Worm (Caenorhabditis elegans) whole organism, late embryonic: ENCODE results near the gene Y50D4B.6.

ENCODE experiments used
- C08G9.2 ChIP-seq: sonication (generic microtip); optimal IDR thresholded peaks from 2 replicates; lab custom pipeline; 2016; ENCODE audit warnings: mild to moderate bottlenecking, missing genetic modification characterization, moderate library complexity, missing compliant biosample characterization
- K09A11.1 ChIP-seq: sonication (generic microtip); optimal IDR thresholded peaks from 2 replicates; lab custom pipeline; 2017; ENCODE audit warnings: antibody characterized with exemption, mild to moderate bottlenecking, missing genetic modification characterization, missing compliant biosample characterization; ENCODE audit not compliant: insufficient read depth
- T23F11.4 ChIP-seq: fragments of 200-800 bp; sonication (Bioruptor generic); optimal IDR thresholded peaks from 2 replicates; lab custom pipeline; 2018; ENCODE audit warnings: mild to moderate bottlenecking, missing genetic modification characterization, missing compliant biosample characterization
- Y22D7AL.16 ChIP-seq: sonication (generic microtip); optimal IDR thresholded peaks from 2 replicates; lab custom pipeline; 2016; ENCODE audit warnings: missing genetic modification characterization, missing compliant biosample characterization
- ama-1 ChIP-seq: fragments of 150-350 bp; optimal IDR thresholded peaks from 2 replicates; lab custom pipeline; 2014
- ceh-18 ChIP-seq: sonication (generic microtip); optimal IDR thresholded peaks from 2 replicates; lab custom pipeline; 2016; ENCODE audit warnings: missing genetic modification characterization, missing compliant biosample characterization
- ceh-19 ChIP-seq: fragments of 200-800 bp; sonication (Bioruptor generic); optimal IDR thresholded peaks from 2 replicates; lab custom pipeline; 2018; ENCODE audit warnings: mild to moderate bottlenecking, missing genetic modification characterization, missing compliant biosample characterization
- ceh-22 ChIP-seq: sonication (generic microtip); optimal IDR thresholded peaks from 2 replicates; lab custom pipeline; 2017; ENCODE audit warnings: missing biosample characterization, missing genetic modification characterization
- ceh-31 ChIP-seq: sonication (generic microtip); optimal IDR thresholded peaks from 2 replicates; lab custom pipeline; 2016; ENCODE audit warnings: missing genetic modification characterization, missing compliant biosample characterization
- ceh-34 ChIP-seq: sonication (generic microtip); optimal IDR thresholded peaks from 2 replicates; lab custom pipeline; 2016; ENCODE audit warnings: mild to moderate bottlenecking, missing genetic modification characterization, missing compliant biosample characterization
- ceh-45 ChIP-seq: fragments of 200-800 bp; sonication (Bioruptor generic); IDR thresholded peaks from 2 replicates; pipeline ENCODE4 v1.3.6; 2022; ENCODE audit warnings: missing genetic modification reagents, missing genetic modification characterization, missing compliant biosample characterization
- che-1 ChIP-seq: sonication (generic microtip); optimal IDR thresholded peaks from 2 replicates; lab custom pipeline; 2016; ENCODE audit warnings: mild to moderate bottlenecking, missing genetic modification characterization, missing compliant biosample characterization
- elt-4 ChIP-seq: sonication (generic microtip); optimal IDR thresholded peaks from 2 replicates; lab custom pipeline; 2016; ENCODE audit warnings: missing genetic modification characterization, missing compliant biosample characterization
- eyg-1 ChIP-seq: sonication (generic microtip); optimal IDR thresholded peaks from 2 replicates; lab custom pipeline; 2016; ENCODE audit warnings: missing genotype, missing genetic modification characterization, missing compliant biosample characterization
- fkh-10 ChIP-seq: fragments of 150-350 bp; optimal IDR thresholded peaks from 2 replicates; lab custom pipeline; 2014; ENCODE audit warnings: missing biosample characterization, missing genetic modification reagents, missing genetic modification characterization
- fkh-6 ChIP-seq: sonication (generic microtip); optimal IDR thresholded peaks from 2 replicates; lab custom pipeline; 2016; ENCODE audit warnings: missing genetic modification characterization, missing compliant biosample characterization
- gmeb-2 ChIP-seq: sonication (generic microtip); optimal IDR thresholded peaks from 2 replicates; lab custom pipeline; 2016; ENCODE audit warnings: missing genetic modification characterization, inconsistent platforms, missing compliant biosample characterization
- hlh-13 ChIP-seq: fragments of 200-800 bp; sonication (Bioruptor generic); optimal IDR thresholded peaks from 2 replicates; lab custom pipeline; 2018; ENCODE audit warnings: mild to moderate bottlenecking, missing genetic modification characterization, missing compliant biosample characterization
- hlh-15 ChIP-seq: sonication (generic microtip); optimal IDR thresholded peaks from 2 replicates; lab custom pipeline; 2016; ENCODE audit warnings: missing genetic modification characterization, missing compliant biosample characterization
- hlh-30 ChIP-seq: sonication (generic microtip); optimal IDR thresholded peaks from 2 replicates; lab custom pipeline; 2017; ENCODE audit warnings: antibody characterized with exemption, missing genetic modification characterization, missing compliant biosample characterization; ENCODE audit not compliant: insufficient read depth
- hlh-8 ChIP-seq: sonication (generic microtip); optimal IDR thresholded peaks from 2 replicates; lab custom pipeline; 2016; ENCODE audit warnings: missing genotype, missing genetic modification characterization, missing compliant biosample characterization
- lim-6 ChIP-seq: sonication (generic microtip); optimal IDR thresholded peaks from 2 replicates; lab custom pipeline; 2016; ENCODE audit warnings: missing genetic modification characterization, missing compliant biosample characterization
- madf-2 ChIP-seq: sonication (generic microtip); optimal IDR thresholded peaks from 2 replicates; lab custom pipeline; 2017; ENCODE audit warnings: missing genetic modification characterization, missing compliant biosample characterization
- mec-3 ChIP-seq: sonication (generic microtip); optimal IDR thresholded peaks from 2 replicates; lab custom pipeline; 2016; ENCODE audit warnings: borderline replicate concordance, missing genetic modification characterization, missing compliant biosample characterization
- nfya-1 ChIP-seq: sonication (generic microtip); optimal IDR thresholded peaks from 2 replicates; lab custom pipeline; 2017; ENCODE audit warnings: missing genetic modification characterization, mild to moderate bottlenecking, missing compliant biosample characterization, antibody characterized with exemption, moderate library complexity
- npax-4 ChIP-seq: sonication (generic microtip); optimal IDR thresholded peaks from 2 replicates; lab custom pipeline; 2016; ENCODE audit warnings: missing genetic modification characterization, missing compliant biosample characterization
- odd-2 ChIP-seq: sonication (generic microtip); optimal IDR thresholded peaks from 2 replicates; lab custom pipeline; 2017; ENCODE audit warnings: antibody characterized with exemption, mild to moderate bottlenecking, missing genetic modification characterization, missing compliant biosample characterization
- pag-3 ChIP-seq: sonication (generic microtip); optimal IDR thresholded peaks from 2 replicates; lab custom pipeline; 2016; ENCODE audit warnings: missing compliant biosample characterization, missing genetic modification characterization, borderline replicate concordance
- pax-1 ChIP-seq: fragments of 150-350 bp; optimal IDR thresholded peaks from 2 replicates; lab custom pipeline; 2014; ENCODE audit warnings: missing biosample characterization, missing genetic modification characterization
- pha-2 ChIP-seq: sonication (generic microtip); optimal IDR thresholded peaks from 2 replicates; lab custom pipeline; 2017; ENCODE audit warnings: mild to moderate bottlenecking, missing genetic modification characterization, missing compliant biosample characterization
- pqm-1 ChIP-seq: sonication (generic microtip); optimal IDR thresholded peaks from 2 replicates; lab custom pipeline; 2016; ENCODE audit warnings: missing genetic modification characterization, missing compliant biosample characterization
- ref-2 ChIP-seq: sonication (generic microtip); optimal IDR thresholded peaks from 2 replicates; lab custom pipeline; 2016; ENCODE audit warnings: missing genetic modification characterization, missing compliant biosample characterization
- sox-4 ChIP-seq: sonication (generic microtip); optimal IDR thresholded peaks from 2 replicates; lab custom pipeline; 2017; ENCODE audit warnings: mild to moderate bottlenecking, missing genetic modification characterization, inconsistent platforms, missing compliant biosample characterization
- syd-9 ChIP-seq: sonication (generic microtip); optimal IDR thresholded peaks from 2 replicates; lab custom pipeline; 2016; ENCODE audit warnings: mild to moderate bottlenecking, missing genetic modification characterization, moderate library complexity, missing compliant biosample characterization
- tbx-2 ChIP-seq: sonication (generic microtip); optimal IDR thresholded peaks from 2 replicates; lab custom pipeline; 2016; ENCODE audit warnings: missing genetic modification characterization, missing compliant biosample characterization
- tbx-7 ChIP-seq: sonication (generic microtip); optimal IDR thresholded peaks from 2 replicates; lab custom pipeline; 2016; ENCODE audit warnings: missing genotype, missing genetic modification characterization, missing compliant biosample characterization
- unc-42 ChIP-seq: sonication (generic microtip); optimal IDR thresholded peaks from 2 replicates; lab custom pipeline; 2016; ENCODE audit warnings: missing genotype, missing genetic modification characterization, missing compliant biosample characterization
- unc-86 ChIP-seq: sonication (generic microtip); optimal IDR thresholded peaks from 2 replicates; lab custom pipeline; 2016; ENCODE audit warnings: missing genetic modification characterization, missing compliant biosample characterization
- zip-5 ChIP-seq: sonication (generic microtip); optimal IDR thresholded peaks from 2 replicates; lab custom pipeline; 2016; ENCODE audit warnings: missing genetic modification characterization, missing compliant biosample characterization

The Y50D4B.6 gene

ce11 chrV:1087983-1088382 is 3.9 kb downstream of the Y50D4B.6 start, which contains the start of gene clec-203:
Gene clec-203 (plus strand): TSS chrV:1088283.
- no peak for TF ChIP-seq ceh-45
- no peak for TF ChIP-seq elt-4 (tag; lab: Kevin White, UChicago)
- TF ChIP-seq zip-5 (tag; lab: Kevin White, UChicago) = no peak
- no peak for TF ChIP-seq fkh-6
- no peak for TF ChIP-seq pqm-1 (tag; lab: Kevin White, UChicago)
- no peak for TF ChIP-seq npax-4 (tag; lab: Kevin White, UChicago)
- TF ChIP-seq ceh-31 (tag; lab: Kevin White, UChicago) = no peak
- TF ChIP-seq che-1 = no peak
- TF ChIP-seq odd-2 (tag; lab: Kevin White, UChicago) = no peak
- TF ChIP-seq hlh-30 (tag; lab: Kevin White, UChicago) = no peak
- no peak for TF ChIP-seq ref-2 (tag; lab: Kevin White, UChicago)
- TF ChIP-seq gmeb-2 (tag; lab: Kevin White, UChicago) = no peak
- TF ChIP-seq T23F11.4 (GFP tag; lab: Kevin White, UChicago) = no peak
- TF ChIP-seq hlh-8 (tag; lab: Kevin White, UChicago) = no peak
- TF ChIP-seq tbx-2 = no peak
- no peak for TF ChIP-seq hlh-13 (GFP tag; lab: Kevin White, UChicago)
- no peak for TF ChIP-seq ama-1 (lab: Kevin White, UChicago)

- TF ChIP-seq tbx-7 = no peak
- TF ChIP-seq ceh-31 (tag; lab: Kevin White, UChicago) = no peak
- no peak for TF ChIP-seq mec-3 (tag; lab: Kevin White, UChicago)
- TF ChIP-seq zip-5 (tag; lab: Kevin White, UChicago) = no peak
- no peak for TF ChIP-seq pqm-1 (tag; lab: Kevin White, UChicago)
- TF ChIP-seq ama-1 (lab: Kevin White, UChicago) = no peak
- TF ChIP-seq hlh-30 (tag; lab: Kevin White, UChicago) = no peak
- TF ChIP-seq Y22D7AL.16 = no peak
- no peak for TF ChIP-seq syd-9 (tag; lab: Kevin White, UChicago)
- TF ChIP-seq gmeb-2 (tag; lab: Kevin White, UChicago) = no peak
- no peak for TF ChIP-seq ceh-19 (GFP tag; lab: Kevin White, UChicago)
These were observed 8.2 kb downstream of the Y50D4B.6 start, which contains the start of gene Y50D4B.4 for ce11 chrV:1092359-1092758. Gene Y50D4B.4 (plus strand): TSS chrV:1092659.

- TF ChIP-seq sox-4 (tag; lab: Kevin White, UChicago) (no peak), C08G9.2 (tag; lab: Kevin White, UChicago) (no peak), unc-42 (no peak), K09A11.1 (tag; lab: Kevin White, UChicago) (no peak), pax-1 (tag; lab: Kevin White, UChicago) (no peak), fkh-10 (GFP tag; lab: Kevin White, UChicago) (no peak), Y22D7AL.16 (no peak), syd-9 (tag; lab: Kevin White, UChicago) (no peak), madf-2 (tag; lab: Kevin White, UChicago) (no peak), pha-2 (tag; lab: Kevin White, UChicago) (no peak), mec-3 (tag; lab: Kevin White, UChicago) (no peak), ceh-22 (tag; lab: Kevin White, UChicago) (no peak), unc-86 (no peak), eyg-1 (tag; lab: Kevin White, UChicago) (no peak), hlh-30 (tag; lab: Kevin White, UChicago) (no peak), pag-3 (no peak), nfya-1 (no peak)
These were observed 16.2 kb downstream of the Y50D4B.6 start, which contains the start of gene Y50D4B.2 for ce11 chrV:1100280-1100679. Gene Y50D4B.2 (plus strand): TSS chrV:1100580.

ce11 chrV:1102569-1102968 is 18.5 kb downstream of the Y50D4B.6 start:
- no peak for TF ChIP-seq ceh-34 (tag; lab: Kevin White, UChicago)
- no peak for TF ChIP-seq hlh-15 (tag; lab: Kevin White, UChicago)
- TF ChIP-seq nfya-1 = no peak
- no peak for TF ChIP-seq ceh-18
- no peak for TF ChIP-seq lim-6 (tag; lab: Kevin White, UChicago)
